Fruit fly (Drosophila melanogaster): ENCODE results near the gene aay.

The aay gene

DNA sequence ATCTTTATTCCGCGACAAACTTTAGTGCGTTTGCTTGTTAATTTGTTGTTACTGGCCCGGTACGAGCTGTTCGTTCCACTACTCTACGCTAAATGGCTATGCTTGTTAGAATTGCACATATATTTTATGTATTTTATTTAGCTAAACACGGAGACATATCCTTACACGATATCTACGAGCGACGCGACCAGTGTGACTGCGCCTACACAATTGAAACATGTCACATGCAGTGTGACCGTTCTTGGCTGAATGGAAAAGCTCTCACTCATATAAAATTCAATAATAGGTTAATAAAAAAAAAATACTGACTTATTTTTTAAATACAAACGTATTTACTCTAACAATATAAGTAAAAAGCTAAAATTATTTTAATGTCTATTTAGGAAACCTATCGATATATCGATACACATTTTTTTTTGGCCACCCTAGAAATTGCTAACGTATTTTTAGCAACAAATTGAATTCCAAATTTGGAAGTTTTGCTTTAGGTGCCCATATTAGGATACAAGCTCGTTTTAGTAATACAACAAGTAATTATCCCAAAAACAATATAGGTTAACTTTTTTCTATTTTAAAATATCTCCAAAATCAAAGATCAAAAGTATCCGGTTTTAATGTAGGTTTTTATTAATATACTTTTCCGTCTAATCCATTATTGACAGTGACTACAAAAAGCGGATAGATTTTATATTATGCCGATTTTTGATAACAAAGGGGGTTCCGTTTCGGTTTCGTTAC is 23.9 kb upstream of the aay start, which contains the start of gene CG4080 (continued):
- peak; percentile 34 for TF ChIP-seq CG17912 (GFP tag; optimal IDR thresholded peaks at IDR 0.05)
- TF ChIP-seq bab2 (GFP tag; optimal IDR thresholded peaks at IDR 0.05) = no peak
- no peak for TF ChIP-seq CG3726 (GFP tag; IDR thresholded peaks at IDR 0.05)
- no peak for TF ChIP-seq zf30C (GFP tag; optimal IDR thresholded peaks at IDR 0.05)
- peak; percentile 63 for TF ChIP-seq HmgZ (tag; optimal IDR thresholded peaks at IDR 0.05)
- no peak for TF ChIP-seq psq (GFP tag; optimal IDR thresholded peaks at IDR 0.05)
- peak; percentile 73 for TF ChIP-seq HLH4C (GFP tag; IDR thresholded peaks at IDR 0.05; ENCODE audit: partially characterized antibody)
- TF ChIP-seq CG11723 (GFP tag; optimal IDR thresholded peaks at IDR 0.05) = no peak
- peak in 1 of 2 experiments; percentile 53 for TF ChIP-seq eve (GFP tag; optimal IDR thresholded peaks at IDR 0.05)
- peak in 1 of 2 experiments; percentile 4 for TF ChIP-seq crp (GFP tag; optimal IDR thresholded peaks at IDR 0.05)
- TF ChIP-seq Fer2 (tag; optimal IDR thresholded peaks at IDR 0.05) = no peak
- no peak for TF ChIP-seq sima (GFP tag; optimal IDR thresholded peaks at IDR 0.05)
- TF ChIP-seq eyg (GFP tag; optimal IDR thresholded peaks at IDR 0.05) = no peak
- no peak for TF ChIP-seq Antp (GFP tag; optimal IDR thresholded peaks at IDR 0.05)
- TF ChIP-seq sc (optimal IDR thresholded peaks at IDR 0.05) = no peak
- TF ChIP-seq sc (GFP tag; optimal IDR thresholded peaks at IDR 0.05) = no peak
- no peak for TF ChIP-seq CG5180 (GFP tag; optimal IDR thresholded peaks at IDR 0.05)
- no peak for TF ChIP-seq Doc2 (GFP tag; IDR thresholded peaks at IDR 0.05)
- TF ChIP-seq sr (GFP tag; IDR thresholded peaks at IDR 0.05) = no peak
- TF ChIP-seq ttk (GFP tag; IDR thresholded peaks at IDR 0.05) = no peak
- TF ChIP-seq Asciz (GFP tag; optimal IDR thresholded peaks at IDR 0.05) = no peak
- no peak for TF ChIP-seq ase (GFP tag; IDR thresholded peaks at IDR 0.05)
- TF ChIP-seq vvl (GFP tag; IDR thresholded peaks at IDR 0.05) = peak; percentile 72
- TF ChIP-seq Opbp (GFP tag; IDR thresholded peaks at IDR 0.05; ENCODE audit: partially characterized antibody) = peak; percentile 65; the same call in 1 of the 3 replicates
- TF ChIP-seq grn (GFP tag; optimal IDR thresholded peaks at IDR 0.05) = peak; percentile 26
- TF ChIP-seq sob (GFP tag; IDR thresholded peaks at IDR 0.05) = no peak
- TF ChIP-seq YL-1 (GFP tag; optimal IDR thresholded peaks at IDR 0.05) = peak; percentile 63
- no peak for TF ChIP-seq CTCF (GFP tag; optimal IDR thresholded peaks at IDR 0.05)
- TF ChIP-seq Max (GFP tag; optimal IDR thresholded peaks at IDR 0.05) = peak; percentile 38
- no peak for TF ChIP-seq CrebB (tag; optimal IDR thresholded peaks at IDR 0.05)
- TF ChIP-seq btn (GFP tag; optimal IDR thresholded peaks at IDR 0.05) = no peak
- no peak for TF ChIP-seq Oli (tag; optimal IDR thresholded peaks at IDR 0.05)
- no peak for TF ChIP-seq CG9727 (GFP tag; optimal IDR thresholded peaks at IDR 0.05)
- 0 out of 2 replicates have a peak, but pooled peaks have one; percentile 14 for TF ChIP-seq ato (GFP tag; IDR thresholded peaks at IDR 0.05; ENCODE audit: partially characterized antibody)
- TF ChIP-seq Bdp1 (GFP tag; optimal IDR thresholded peaks at IDR 0.05) = no peak
- no peak for TF ChIP-seq dimm (GFP tag; IDR thresholded peaks at IDR 0.05)
- no peak for TF ChIP-seq CG1792 (GFP tag; optimal IDR thresholded peaks at IDR 0.05)
- no peak for TF ChIP-seq Rx (GFP tag; IDR thresholded peaks at IDR 0.05)
- TF ChIP-seq CG4360 (GFP tag; IDR thresholded peaks at IDR 0.05) = no peak
- TF ChIP-seq NK7.1 (GFP tag; optimal IDR thresholded peaks at IDR 0.05) = no peak
- TF ChIP-seq ara (GFP tag; IDR thresholded peaks at IDR 0.05) = no peak
- no peak for TF ChIP-seq dpn (GFP tag; optimal IDR thresholded peaks at IDR 0.05)
- peak; percentile 76; the same call in 1 of the 2 replicates for TF ChIP-seq amos (GFP tag; IDR thresholded peaks at IDR 0.05; ENCODE audit: partially characterized antibody)
- peak; percentile 49 for TF ChIP-seq Deaf1 (tag; optimal IDR thresholded peaks at IDR 0.05)
- TF ChIP-seq Sin3A (optimal IDR thresholded peaks at IDR 0.05) = no peak
- TF ChIP-seq NfI (GFP tag; optimal IDR thresholded peaks at IDR 0.05) = peak; percentile 23
- no peak for TF ChIP-seq Side (GFP tag; optimal IDR thresholded peaks at IDR 0.05)
- TF ChIP-seq tin (GFP tag; optimal IDR thresholded peaks at IDR 0.05) = no peak
- no peak for TF ChIP-seq CG12236 (GFP tag; optimal IDR thresholded peaks at IDR 0.05)
- peak in 1 of 2 experiments; percentile 22 for TF ChIP-seq Pdp1 (GFP tag; optimal IDR thresholded peaks at IDR 0.05)
- TF ChIP-seq kah (GFP tag; optimal IDR thresholded peaks at IDR 0.05) = no peak

Data from whole organism, embryonic.